Fruit fly (Drosophila melanogaster) whole organism: Measurements from ENCODE around the gene pps.

Source experiments
- CG8478 ChIP-seq: fragments of >200 bp; optimal IDR thresholded peaks from 2 replicates; lab custom pipeline; 2018; ENCODE audit warnings: inconsistent platforms
- Dll ChIP-seq: fragments of >200 bp; optimal IDR thresholded peaks from 2 replicates; lab custom pipeline; 2017
- EcR ChIP-seq, 2 experiments: fragments of >200 bp; optimal IDR thresholded peaks; 2 replicates each; lab custom pipeline; 2017; ENCODE audit warnings: missing biosample characterization in 2 of 2, missing genetic modification characterization in 2 of 2, missing genetic modification reagents in 2 of 2
- pan ChIP-seq: fragments of >200 bp; optimal IDR thresholded peaks from 2 replicates; lab custom pipeline; 2017
- psq ChIP-seq: fragments of >200 bp; optimal IDR thresholded peaks from 2 replicates; lab custom pipeline; 2017
- usp ChIP-seq: fragments of >200 bp; optimal IDR thresholded peaks from 2 replicates; lab custom pipeline; 2017; ENCODE audit warnings: missing biosample characterization, missing genetic modification characterization, mixed read lengths

DNA sequence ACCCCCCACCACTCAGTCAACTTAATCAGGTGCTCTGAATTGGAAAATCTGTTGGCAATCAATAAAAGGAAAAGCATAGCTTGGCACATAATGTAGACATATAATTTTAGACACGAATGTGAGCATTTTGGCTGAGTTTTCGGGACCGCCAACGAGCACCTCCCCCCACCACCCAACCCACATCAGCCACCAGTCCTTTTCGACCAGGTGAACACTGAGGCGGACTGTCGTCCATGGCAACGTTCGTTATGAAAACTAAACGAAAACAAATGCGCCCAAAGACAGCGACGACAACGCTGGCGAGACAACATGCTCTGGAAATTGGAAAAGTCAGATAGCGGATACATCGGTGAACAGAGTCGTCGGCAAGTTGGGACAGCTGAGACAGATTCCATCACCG lies 30.6 kb upstream of the pps start, which contains the start of gene GstD11:
- TF ChIP-seq usp: no peak
- no peak for TF ChIP-seq Dll
- no peak for TF ChIP-seq psq
- TF ChIP-seq CG8478: no peak
- TF ChIP-seq EcR (GFP tag; optimal IDR thresholded peaks at IDR 0.05; lab: Kevin White, UChicago): no peak
- no peak for TF ChIP-seq pan (lab: Kevin White, UChicago)
